Fruit fly (Drosophila melanogaster): ENCODE data around the gene CG8997.

The CG8997 gene

dm6 chr2L:13820176-13820575, 24.9 kb downstream of the CG8997 start:
- no peak for TF ChIP-seq CG12768 (GFP tag; optimal IDR thresholded peaks at IDR 0.05)
- no peak for TF ChIP-seq cnc (optimal IDR thresholded peaks at IDR 0.05)
- TF ChIP-seq tj (GFP tag; optimal IDR thresholded peaks at IDR 0.05) = no peak
- no peak for TF ChIP-seq toe (GFP tag; optimal IDR thresholded peaks at IDR 0.05)
- TF ChIP-seq cic (GFP tag; optimal IDR thresholded peaks at IDR 0.05) = no peak
- TF ChIP-seq CG11617 (GFP tag; optimal IDR thresholded peaks at IDR 0.05) = no peak
- no peak for TF ChIP-seq bab1 (GFP tag; optimal IDR thresholded peaks at IDR 0.05)
- TF ChIP-seq CG5204 (GFP tag; optimal IDR thresholded peaks at IDR 0.05) = no peak
- TF ChIP-seq CG14711 (tag; optimal IDR thresholded peaks at IDR 0.05) = no peak
- TF ChIP-seq ovo (GFP tag; optimal IDR thresholded peaks at IDR 0.05) = no peak
- TF ChIP-seq kay (GFP tag; ENCODE audit: borderline replicate concordance) = no peak
- no peak for TF ChIP-seq Clk (GFP tag; optimal IDR thresholded peaks at IDR 0.05)
- TF ChIP-seq Mnt (GFP tag; optimal IDR thresholded peaks at IDR 0.05) = no peak
- TF ChIP-seq Hr96 (GFP tag; optimal IDR thresholded peaks at IDR 0.05) = no peak
- TF ChIP-seq pad (GFP tag; optimal IDR thresholded peaks at IDR 0.05) = no peak
- TF ChIP-seq CG1620 (GFP tag; optimal IDR thresholded peaks at IDR 0.05) = no peak
- TF ChIP-seq CG7101 (tag; optimal IDR thresholded peaks at IDR 0.05) = no peak

dm6 chr2L:13813604-13814178, 31.4 kb downstream of the CG8997 start, which contains the start of gene Sos:
TSS of gene Sos (plus strand) at chr2L:13813816.
- TF ChIP-seq pad (GFP tag; optimal IDR thresholded peaks at IDR 0.05) (no peak), kay (GFP tag; ENCODE audit: borderline replicate concordance) (no peak), CG12768 (GFP tag; optimal IDR thresholded peaks at IDR 0.05) (no peak), CG7101 (tag; optimal IDR thresholded peaks at IDR 0.05) (no peak), tj (GFP tag; optimal IDR thresholded peaks at IDR 0.05) (no peak), ovo (GFP tag; optimal IDR thresholded peaks at IDR 0.05) (no peak), toe (GFP tag; optimal IDR thresholded peaks at IDR 0.05) (no peak), cic (GFP tag; optimal IDR thresholded peaks at IDR 0.05) (no peak), Hr96 (GFP tag; optimal IDR thresholded peaks at IDR 0.05) (no peak), cnc (optimal IDR thresholded peaks at IDR 0.05) (no peak), CG5204 (GFP tag; optimal IDR thresholded peaks at IDR 0.05) (no peak), CG1620 (GFP tag; optimal IDR thresholded peaks at IDR 0.05) (no peak), Crg-1 (GFP tag; optimal IDR thresholded peaks at IDR 0.05) (no peak), bab1 (GFP tag; optimal IDR thresholded peaks at IDR 0.05) (peak; percentile 46), Mnt (GFP tag; optimal IDR thresholded peaks at IDR 0.05) (peak; percentile 35), Clk (GFP tag; optimal IDR thresholded peaks at IDR 0.05) (no peak), CG33017 (tag; optimal IDR thresholded peaks at IDR 0.05) (no peak), CG14711 (tag; optimal IDR thresholded peaks at IDR 0.05) (peak; percentile 2), CG7045 (GFP tag; optimal IDR thresholded peaks at IDR 0.05) (no peak), CG11617 (GFP tag; optimal IDR thresholded peaks at IDR 0.05) (no peak)

DNA sequence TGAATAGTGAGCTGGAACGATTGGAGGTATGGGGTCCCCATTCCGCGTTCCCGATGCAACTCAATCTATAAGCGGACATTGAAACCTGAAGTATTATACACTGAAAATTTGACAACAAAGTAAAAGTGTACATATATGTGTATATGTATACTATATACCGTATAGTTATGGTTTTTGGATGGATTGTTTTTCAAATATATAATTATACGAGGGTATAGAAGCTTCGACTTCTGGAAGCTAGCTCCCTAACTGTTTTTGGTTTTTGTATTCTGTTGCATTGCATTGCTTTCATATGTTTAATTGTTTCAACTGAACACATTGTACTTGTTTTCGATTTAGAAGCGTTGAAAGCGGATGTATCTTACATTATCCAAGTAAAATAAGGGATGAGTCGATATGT, 32.0 kb downstream of the CG8997 start, which contains the start of gene CG16888:
CG16888 (minus strand) TSS at position 101 of the 400 bp plus-strand sequence.
- TF ChIP-seq CG33017 (tag; optimal IDR thresholded peaks at IDR 0.05) (no peak), CG7101 (tag; optimal IDR thresholded peaks at IDR 0.05) (no peak), CG12768 (GFP tag; optimal IDR thresholded peaks at IDR 0.05) (no peak)

DNA sequence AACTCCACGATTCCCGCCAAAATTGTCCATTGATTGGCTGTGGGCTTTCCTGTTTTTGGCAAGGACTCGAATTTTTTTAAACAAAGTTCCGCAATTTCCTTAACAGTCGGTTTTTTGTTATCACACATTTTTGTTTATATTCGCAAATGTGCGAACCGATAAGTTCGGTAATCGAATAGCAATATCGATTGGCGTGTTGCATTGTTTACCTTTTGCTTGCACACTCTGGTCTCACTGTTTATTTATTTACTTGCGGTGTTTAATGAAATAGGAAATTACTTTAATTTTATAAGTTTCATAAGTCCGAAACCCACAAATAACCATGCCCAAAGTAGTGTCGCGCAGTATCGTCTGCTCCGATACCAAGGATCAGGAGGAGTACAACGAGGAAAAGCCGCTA, 33.8 kb downstream of the CG8997 start, which contains the start of the genes Adat1 and CG16865:
Adat1 (minus strand) TSS at position 152 of the 400 bp plus-strand sequence.
CG16865 (plus strand) TSS at position 200 of the 400 bp plus-strand sequence.
- TF ChIP-seq bab1 (GFP tag; optimal IDR thresholded peaks at IDR 0.05) (peak; percentile 13), cic (GFP tag; optimal IDR thresholded peaks at IDR 0.05) (peak; percentile 22), kay (GFP tag; ENCODE audit: borderline replicate concordance) (no peak), Mnt (GFP tag; optimal IDR thresholded peaks at IDR 0.05) (peak; percentile 23), ovo (GFP tag; optimal IDR thresholded peaks at IDR 0.05) (no peak)

dm6 chr2L:13807959-13808358, 37.2 kb downstream of the CG8997 start:
- no peak for TF ChIP-seq CG1620 (GFP tag; optimal IDR thresholded peaks at IDR 0.05)
- TF ChIP-seq Clk (GFP tag; optimal IDR thresholded peaks at IDR 0.05) = no peak
- TF ChIP-seq Mnt (GFP tag; optimal IDR thresholded peaks at IDR 0.05) = peak; percentile 10
- peak; percentile 43 for TF ChIP-seq ovo (GFP tag; optimal IDR thresholded peaks at IDR 0.05)
- peak; percentile 55 for TF ChIP-seq CG7101 (tag; optimal IDR thresholded peaks at IDR 0.05)
- no peak for TF ChIP-seq cic (GFP tag; optimal IDR thresholded peaks at IDR 0.05)
- no peak for TF ChIP-seq Hr96 (GFP tag; optimal IDR thresholded peaks at IDR 0.05)
- peak; percentile 45 for TF ChIP-seq Crg-1 (GFP tag; optimal IDR thresholded peaks at IDR 0.05)
- no peak for TF ChIP-seq CG14711 (tag; optimal IDR thresholded peaks at IDR 0.05)
- TF ChIP-seq toe (GFP tag; optimal IDR thresholded peaks at IDR 0.05) = no peak
- peak; percentile 61 for TF ChIP-seq CG33017 (tag; optimal IDR thresholded peaks at IDR 0.05)
- no peak for TF ChIP-seq tj (GFP tag; optimal IDR thresholded peaks at IDR 0.05)
- peak; percentile 21 for TF ChIP-seq CG12768 (GFP tag; optimal IDR thresholded peaks at IDR 0.05)
- TF ChIP-seq CG5204 (GFP tag; optimal IDR thresholded peaks at IDR 0.05) = no peak
- no peak for TF ChIP-seq pad (GFP tag; optimal IDR thresholded peaks at IDR 0.05)
- no peak for TF ChIP-seq bab1 (GFP tag; optimal IDR thresholded peaks at IDR 0.05)
- no peak for TF ChIP-seq cnc (optimal IDR thresholded peaks at IDR 0.05)
- peak; percentile 30 for TF ChIP-seq CG11617 (GFP tag; optimal IDR thresholded peaks at IDR 0.05)
- TF ChIP-seq CG7045 (GFP tag; optimal IDR thresholded peaks at IDR 0.05) = peak; percentile 34

DNA sequence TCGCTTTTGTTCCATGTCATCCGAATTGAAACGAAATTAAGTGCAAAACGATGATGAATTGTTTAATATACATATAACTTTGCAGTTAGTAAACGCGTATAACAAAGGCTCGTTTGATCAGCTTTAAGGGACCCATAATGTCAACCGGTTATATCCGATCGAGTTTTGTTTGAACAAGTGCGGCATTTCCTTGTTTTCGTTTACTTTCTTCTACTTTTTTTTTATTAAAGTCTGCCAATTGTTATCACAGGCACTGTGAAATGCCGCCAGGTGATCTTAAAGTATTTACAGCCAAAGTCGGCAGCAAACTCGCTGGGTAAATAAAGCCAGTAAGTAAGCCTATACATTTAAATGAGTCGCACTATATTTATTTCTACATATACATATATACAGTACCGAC, 38.0 kb downstream of the CG8997 start:
- no peak for TF ChIP-seq Crg-1 (GFP tag; optimal IDR thresholded peaks at IDR 0.05)
- peak; percentile 2 for TF ChIP-seq CG12768 (GFP tag; optimal IDR thresholded peaks at IDR 0.05)

dm6 chr2L:13805170-13805569, 40.0 kb downstream of the CG8997 start:
- TF ChIP-seq CG14711 (tag; optimal IDR thresholded peaks at IDR 0.05) = no peak
- no peak for TF ChIP-seq tj (GFP tag; optimal IDR thresholded peaks at IDR 0.05)
- peak; percentile 13 for TF ChIP-seq cic (GFP tag; optimal IDR thresholded peaks at IDR 0.05)
- TF ChIP-seq cnc (optimal IDR thresholded peaks at IDR 0.05) = no peak
- peak; percentile 52 for TF ChIP-seq Mnt (GFP tag; optimal IDR thresholded peaks at IDR 0.05)
- no peak for TF ChIP-seq CG12768 (GFP tag; optimal IDR thresholded peaks at IDR 0.05)
- TF ChIP-seq Crg-1 (GFP tag; optimal IDR thresholded peaks at IDR 0.05) = no peak
- TF ChIP-seq CG1620 (GFP tag; optimal IDR thresholded peaks at IDR 0.05) = no peak
- no peak for TF ChIP-seq ovo (GFP tag; optimal IDR thresholded peaks at IDR 0.05)
- no peak for TF ChIP-seq pad (GFP tag; optimal IDR thresholded peaks at IDR 0.05)

All from whole organism, adult.